Worm (Caenorhabditis elegans) whole organism, mixed stage, embryonic: ENCODE measurements around the gene daf-12.

Source experiments
- blmp-1 ChIP-seq: fragments of 150-350 bp; optimal IDR thresholded peaks from 2 replicates; lab custom pipeline; 2014; ENCODE audit warnings: missing biosample characterization, missing genetic modification characterization
- cnd-1 ChIP-seq: fragments of 200-800 bp; sonication (Bioruptor generic); optimal IDR thresholded peaks from 2 replicates; lab custom pipeline; 2018; ENCODE audit warnings: mild to moderate bottlenecking, missing genetic modification characterization, missing compliant biosample characterization
- elt-3 ChIP-seq: fragments of 150-350 bp; optimal IDR thresholded peaks from 2 replicates; lab custom pipeline; 2014; ENCODE audit warnings: missing biosample characterization, missing genetic modification characterization
- lin-13 ChIP-seq: fragments of 150-350 bp; optimal IDR thresholded peaks from 2 replicates; lab custom pipeline; 2014; ENCODE audit warnings: missing biosample characterization, missing genetic modification characterization
- lsy-2 ChIP-seq: fragments of 150-350 bp; optimal IDR thresholded peaks from 2 replicates; lab custom pipeline; 2014; ENCODE audit warnings: missing biosample characterization, missing genetic modification characterization
- mls-2 ChIP-seq: sonication (generic microtip); optimal IDR thresholded peaks from 2 replicates; lab custom pipeline; 2016; ENCODE audit warnings: mild to moderate bottlenecking, missing genetic modification characterization, moderate library complexity, missing compliant biosample characterization
- nhr-237 ChIP-seq: fragments of 150-350 bp; optimal IDR thresholded peaks from 2 replicates; lab custom pipeline; 2014; ENCODE audit warnings: missing biosample characterization, missing genetic modification characterization
- nhr-76 ChIP-seq: sonication (generic microtip); optimal IDR thresholded peaks from 2 replicates; lab custom pipeline; 2017; ENCODE audit warnings: missing biosample characterization, missing genetic modification characterization
- sptf-1 ChIP-seq: sonication (generic microtip); optimal IDR thresholded peaks from 2 replicates; lab custom pipeline; 2017; ENCODE audit warnings: mild to moderate bottlenecking, missing genetic modification characterization, moderate library complexity, missing compliant biosample characterization
- unc-120 ChIP-seq: sonication (generic microtip); optimal IDR thresholded peaks from 2 replicates; lab custom pipeline; 2017; ENCODE audit warnings: missing genetic modification characterization, missing compliant biosample characterization; ENCODE audit not compliant: poor library complexity, severe bottlenecking
- unc-39 ChIP-seq: fragments of 150-350 bp; optimal IDR thresholded peaks from 2 replicates; lab custom pipeline; 2014; ENCODE audit warnings: missing biosample characterization, missing genetic modification characterization
- unc-62 ChIP-seq: fragments of 150-350 bp; optimal IDR thresholded peaks from 2 replicates; lab custom pipeline; 2014; ENCODE audit warnings: missing biosample characterization, missing genetic modification reagents, missing genetic modification characterization
- ztf-11 ChIP-seq: fragments of 150-350 bp; optimal IDR thresholded peaks from 2 replicates; lab custom pipeline; 2014; ENCODE audit warnings: missing biosample characterization, missing genetic modification characterization

DNA sequence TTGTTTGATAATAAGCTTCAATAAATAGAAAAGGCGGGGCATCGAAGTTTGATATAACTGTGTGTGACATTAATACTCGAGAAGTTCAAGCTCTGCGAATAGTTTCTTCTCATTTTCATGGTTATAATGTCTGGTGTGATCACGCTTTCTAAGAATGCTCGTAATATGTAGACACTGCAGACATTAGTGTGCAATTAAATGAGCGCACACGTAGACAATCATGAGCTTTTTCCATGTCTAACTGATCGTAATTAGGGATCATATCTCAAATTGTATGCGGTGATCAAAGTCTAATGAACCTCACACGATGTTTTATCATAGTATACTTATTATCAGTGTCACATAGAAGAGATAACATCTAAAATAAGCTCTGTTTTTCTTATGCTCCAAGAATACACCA, 14.4 kb downstream of the daf-12 start:
- TF ChIP-seq ztf-11 (tag; lab: Kevin White, UChicago) (no peak), elt-3 (tag; lab: Kevin White, UChicago) (no peak), mls-2 (tag; lab: Kevin White, UChicago) (no peak), sptf-1 (no peak), unc-120 (no peak), nhr-76 (tag; lab: Kevin White, UChicago) (no peak), unc-62 (GFP tag; lab: Kevin White, UChicago) (no peak), nhr-237 (no peak), unc-39 (tag; lab: Kevin White, UChicago) (no peak), lin-13 (no peak), lsy-2 (tag; lab: Kevin White, UChicago) (no peak), blmp-1 (tag; lab: Kevin White, UChicago) (no peak), cnd-1 (tag; lab: Kevin White, UChicago) (no peak)
